Fruit fly (Drosophila melanogaster) whole organism, embryonic: ENCODE data around the gene shf.
A peak's percentile ranks its signal among the peaks of the same experiment; 100 is the strongest.

Source experiments
- ATbp ChIP-seq: fragments of 200-800 bp; sonication (Bioruptor generic); optimal IDR thresholded peaks from 2 replicates; lab custom pipeline; 2017; ENCODE audit warnings: missing biosample characterization, mild to moderate bottlenecking, missing genetic modification characterization, missing genetic modification reagents
- Atf-2 ChIP-seq: fragments of 200-800 bp; sonication (Bioruptor generic); optimal IDR thresholded peaks from 2 replicates; lab custom pipeline; 2016; ENCODE audit warnings: missing biosample characterization, missing genetic modification characterization
- CG1024 ChIP-seq: fragments of 200-800 bp; sonication (Bioruptor generic); IDR thresholded peaks from 2 replicates; pipeline ENCODE4 v1.3.6; 2022; ENCODE audit warnings: missing biosample characterization, missing genetic modification characterization
- CG10543 ChIP-seq: fragments of 200-800 bp; sonication (Bioruptor generic); optimal IDR thresholded peaks from 3 replicates; lab custom pipeline; 2017; ENCODE audit warnings: missing biosample characterization, mild to moderate bottlenecking, missing genetic modification characterization, moderate library complexity
- CG10979 ChIP-seq: fragments of 200-800 bp; sonication (Bioruptor generic); optimal IDR thresholded peaks from 2 replicates; lab custom pipeline; 2018; ENCODE audit warnings: missing biosample characterization, mild to moderate bottlenecking, missing genetic modification characterization, moderate library complexity
- CG13424 ChIP-seq: fragments of 200-800 bp; sonication (Bioruptor generic); optimal IDR thresholded peaks from 2 replicates; lab custom pipeline; 2019; ENCODE audit warnings: missing biosample characterization, mild to moderate bottlenecking, missing genetic modification characterization, moderate library complexity
- CG14050 ChIP-seq: fragments of 200-800 bp; sonication (Bioruptor generic); IDR thresholded peaks from 3 replicates; pipeline ENCODE4 v1.3.6; 2022; ENCODE audit warnings: missing biosample characterization, missing genetic modification characterization
- CG14441 ChIP-seq: fragments of 200-800 bp; sonication (Bioruptor generic); IDR thresholded peaks from 2 replicates; pipeline ENCODE4 v1.3.6; 2022; ENCODE audit warnings: missing biosample characterization, missing genetic modification characterization
- CG17829 ChIP-seq: fragments of 200-800 bp; optimal IDR thresholded peaks from 2 replicates; lab custom pipeline; 2019; ENCODE audit warnings: missing biosample characterization, mild to moderate bottlenecking, missing genetic modification characterization, moderate library complexity
- CG31388 ChIP-seq: fragments of 200-800 bp; sonication (Bioruptor generic); optimal IDR thresholded peaks from 2 replicates; lab custom pipeline; 2016; ENCODE audit warnings: missing biosample characterization, missing genetic modification characterization
- CG3838 ChIP-seq: fragments of 200-800 bp; sonication (Bioruptor generic); optimal IDR thresholded peaks from 3 replicates; lab custom pipeline; 2016; ENCODE audit warnings: missing biosample characterization, missing genetic modification characterization
- CG4328 ChIP-seq: fragments of 200-800 bp; sonication (Bioruptor generic); optimal IDR thresholded peaks from 3 replicates; lab custom pipeline; 2017; ENCODE audit warnings: missing biosample characterization, missing genetic modification reagents, missing genetic modification characterization
- CG4360 ChIP-seq: fragments of 200-800 bp; sonication (Bioruptor generic); IDR thresholded peaks from 2 replicates; pipeline ENCODE4 v1.3.6; 2022; ENCODE audit warnings: missing biosample characterization, missing genetic modification characterization
- CG4730 ChIP-seq: fragments of 200-800 bp; sonication (Bioruptor generic); IDR thresholded peaks from 2 replicates; pipeline ENCODE4 v1.3.6; 2022; ENCODE audit warnings: missing biosample characterization, missing genetic modification characterization
- CG5245 ChIP-seq: fragments of 200-800 bp; sonication (Bioruptor generic); optimal IDR thresholded peaks from 3 replicates; lab custom pipeline; 2016; ENCODE audit warnings: missing biosample characterization, missing genetic modification characterization
- CG9215 ChIP-seq: fragments of 200-800 bp; sonication (Bioruptor generic); IDR thresholded peaks from 2 replicates; pipeline ENCODE4 v1.3.6; 2022; ENCODE audit warnings: missing biosample characterization, missing genetic modification characterization
- CG9817 ChIP-seq: fragments of 200-800 bp; sonication (Bioruptor generic); optimal IDR thresholded peaks from 2 replicates; lab custom pipeline; 2018; ENCODE audit warnings: missing biosample characterization, mild to moderate bottlenecking, missing genetic modification characterization, moderate library complexity
- Dip3 ChIP-seq: fragments of 200-800 bp; sonication (Bioruptor generic); optimal IDR thresholded peaks from 3 replicates; lab custom pipeline; 2016; ENCODE audit warnings: missing biosample characterization, missing genetic modification characterization
- Doc3 ChIP-seq: fragments of 200-800 bp; sonication (Bioruptor generic); IDR thresholded peaks from 3 replicates; pipeline ENCODE4 v1.3.6; 2022; ENCODE audit warnings: missing biosample characterization, missing genetic modification characterization; ENCODE audit not compliant: partially characterized antibody
- Drgx ChIP-seq: fragments of 200-800 bp; sonication (Bioruptor generic); IDR thresholded peaks from 2 replicates; pipeline ENCODE4 v1.3.6; 2022; ENCODE audit warnings: missing biosample characterization, missing genetic modification characterization
- Fer3 ChIP-seq: fragments of 200-800 bp; sonication (Bioruptor generic); optimal IDR thresholded peaks from 2 replicates; lab custom pipeline; 2018; ENCODE audit warnings: missing biosample characterization, mild to moderate bottlenecking, missing genetic modification characterization, moderate library complexity
- HHEX ChIP-seq: fragments of 200-800 bp; sonication (Bioruptor generic); optimal IDR thresholded peaks from 3 replicates; lab custom pipeline; 2017; ENCODE audit warnings: missing biosample characterization, mild to moderate bottlenecking, missing genetic modification characterization, missing genetic modification reagents
- HLH3B ChIP-seq: fragments of 200-800 bp; sonication (Bioruptor generic); IDR thresholded peaks from 2 replicates; pipeline ENCODE4 v1.3.6; 2022; ENCODE audit warnings: missing biosample characterization, missing genetic modification characterization
- Hmr ChIP-seq: fragments of 200-800 bp; sonication (Bioruptor generic); optimal IDR thresholded peaks from 3 replicates; lab custom pipeline; 2017; ENCODE audit warnings: mild to moderate bottlenecking, missing biosample characterization, missing genetic modification reagents, missing genetic modification characterization
- Nf-YB ChIP-seq: fragments of 200-800 bp; sonication (Bioruptor generic); optimal IDR thresholded peaks from 3 replicates; lab custom pipeline; 2019; ENCODE audit warnings: missing biosample characterization, mild to moderate bottlenecking, missing genetic modification characterization, moderate library complexity
- NfI ChIP-seq: fragments of 200-800 bp; sonication (Bioruptor generic); optimal IDR thresholded peaks from 3 replicates; lab custom pipeline; 2018; ENCODE audit warnings: missing biosample characterization, mild to moderate bottlenecking, missing genetic modification characterization, moderate library complexity
- Rx ChIP-seq: fragments of 200-800 bp; sonication (Bioruptor generic); IDR thresholded peaks from 2 replicates; pipeline ENCODE4 v1.3.6; 2022; ENCODE audit warnings: missing biosample characterization, missing genetic modification characterization
- Spps ChIP-seq: fragments of 200-800 bp; sonication (Bioruptor generic); optimal IDR thresholded peaks from 2 replicates; lab custom pipeline; 2018; ENCODE audit warnings: missing biosample characterization, mild to moderate bottlenecking, missing genetic modification characterization
- Sry-β ChIP-seq: fragments of 200-800 bp; sonication (Bioruptor generic); optimal IDR thresholded peaks from 2 replicates; lab custom pipeline; 2018; ENCODE audit warnings: missing biosample characterization, mild to moderate bottlenecking, missing genetic modification characterization, moderate library complexity
- Tbp ChIP-seq: fragments of >200 bp; optimal IDR thresholded peaks from 2 replicates; lab custom pipeline; 2018; ENCODE audit warnings: missing biosample characterization, missing genetic modification characterization
- Trl ChIP-seq, 3 experiments: fragments of >200 bp in 2 of 3; fragments of 200-800 bp in 1 of 3; sonication (Bioruptor generic) in 1 of 3; optimal IDR thresholded peaks; 2 replicates in 1 of 3; 3 replicates in 2 of 3; lab custom pipeline; 2016 to 2017; ENCODE audit warnings: missing biosample characterization in 1 of 3, missing genetic modification characterization in 1 of 3
- Xrp1 ChIP-seq: fragments of 200-800 bp; sonication (Bioruptor generic); IDR thresholded peaks from 2 replicates; pipeline ENCODE4 v1.3.6; 2022; ENCODE audit warnings: missing biosample characterization, missing genetic modification characterization
- ash1 ChIP-seq: fragments of 200-800 bp; sonication (Bioruptor generic); optimal IDR thresholded peaks from 2 replicates; lab custom pipeline; 2018; ENCODE audit warnings: missing biosample characterization, mild to moderate bottlenecking, missing genetic modification characterization
- bigmax ChIP-seq: fragments of 200-800 bp; sonication (Bioruptor generic); optimal IDR thresholded peaks from 2 replicates; lab custom pipeline; 2018; ENCODE audit warnings: missing biosample characterization, mild to moderate bottlenecking, missing genetic modification characterization
- chif ChIP-seq, 2 experiments: fragments of 200-800 bp; sonication (Bioruptor generic); optimal IDR thresholded peaks; 3 replicates each; lab custom pipeline; 2016; ENCODE audit warnings: missing biosample characterization in 2 of 2, missing genetic modification characterization in 2 of 2
- disco-r ChIP-seq: fragments of 200-800 bp; sonication (Bioruptor generic); optimal IDR thresholded peaks from 2 replicates; lab custom pipeline; 2016; ENCODE audit warnings: missing biosample characterization, missing genetic modification characterization
- ems ChIP-seq: fragments of 200-800 bp; sonication (Bioruptor generic); optimal IDR thresholded peaks from 3 replicates; lab custom pipeline; 2016; ENCODE audit warnings: missing biosample characterization, missing genetic modification characterization
- ftz-f1 ChIP-seq: fragments of 200-800 bp; sonication (Bioruptor generic); optimal IDR thresholded peaks from 2 replicates; lab custom pipeline; 2016; ENCODE audit warnings: missing biosample characterization, missing genetic modification characterization
- gfzf ChIP-seq: fragments of 200-800 bp; sonication (Bioruptor generic); optimal IDR thresholded peaks from 2 replicates; lab custom pipeline; 2016; ENCODE audit warnings: missing biosample characterization, mild to moderate bottlenecking, missing genetic modification characterization, moderate library complexity
- inv ChIP-seq: fragments of 200-800 bp; sonication (Bioruptor generic); IDR thresholded peaks from 2 replicates; pipeline ENCODE4 v1.3.6; 2022; ENCODE audit warnings: missing biosample characterization, missing genetic modification characterization; ENCODE audit not compliant: partially characterized antibody
- ken ChIP-seq: fragments of 200-800 bp; sonication (Bioruptor generic); IDR thresholded peaks from 3 replicates; pipeline ENCODE4 v1.3.6; 2022; ENCODE audit warnings: missing biosample characterization, missing genetic modification characterization
- lbe ChIP-seq: fragments of 200-800 bp; sonication (Bioruptor generic); optimal IDR thresholded peaks from 2 replicates; lab custom pipeline; 2016; ENCODE audit warnings: missing biosample characterization, mild to moderate bottlenecking, missing genetic modification characterization
- lilli ChIP-seq: fragments of 200-800 bp; sonication (Bioruptor generic); optimal IDR thresholded peaks from 3 replicates; lab custom pipeline; 2016; ENCODE audit warnings: missing biosample characterization, missing genetic modification characterization
- nerfin-2 ChIP-seq: fragments of 200-800 bp; sonication (Bioruptor generic); IDR thresholded peaks from 2 replicates; pipeline ENCODE4 v1.3.6; 2022; ENCODE audit warnings: missing biosample characterization, missing genetic modification characterization; ENCODE audit not compliant: partially characterized antibody
- pfk ChIP-seq: fragments of 200-800 bp; sonication (Bioruptor generic); optimal IDR thresholded peaks from 2 replicates; lab custom pipeline; 2018; ENCODE audit warnings: missing biosample characterization, mild to moderate bottlenecking, missing genetic modification characterization, moderate library complexity
- pnt ChIP-seq: fragments of 200-800 bp; sonication (Bioruptor generic); optimal IDR thresholded peaks from 3 replicates; lab custom pipeline; 2016; ENCODE audit warnings: missing biosample characterization, missing genetic modification characterization
- ro ChIP-seq: fragments of 200-800 bp; sonication (Bioruptor generic); IDR thresholded peaks from 2 replicates; pipeline ENCODE4 v1.3.6; 2022; ENCODE audit warnings: missing biosample characterization, missing genetic modification characterization
- sr ChIP-seq: fragments of 200-800 bp; sonication (Bioruptor generic); IDR thresholded peaks from 3 replicates; pipeline ENCODE4 v1.3.6; 2022; ENCODE audit warnings: missing biosample characterization, missing genetic modification characterization
- usp ChIP-seq: fragments of >200 bp; optimal IDR thresholded peaks from 2 replicates; lab custom pipeline; 2017; ENCODE audit warnings: missing biosample characterization, missing genetic modification characterization
- zen ChIP-seq: fragments of 200-800 bp; sonication (Bioruptor generic); optimal IDR thresholded peaks from 3 replicates; lab custom pipeline; 2018; ENCODE audit warnings: missing biosample characterization, mild to moderate bottlenecking, missing genetic modification characterization, moderate library complexity
- zfh1 ChIP-seq: fragments of 200-800 bp; sonication (Bioruptor generic); IDR thresholded peaks from 3 replicates; pipeline ENCODE4 v1.3.6; 2022; ENCODE audit warnings: missing biosample characterization, missing genetic modification characterization

The shf gene

DNA sequence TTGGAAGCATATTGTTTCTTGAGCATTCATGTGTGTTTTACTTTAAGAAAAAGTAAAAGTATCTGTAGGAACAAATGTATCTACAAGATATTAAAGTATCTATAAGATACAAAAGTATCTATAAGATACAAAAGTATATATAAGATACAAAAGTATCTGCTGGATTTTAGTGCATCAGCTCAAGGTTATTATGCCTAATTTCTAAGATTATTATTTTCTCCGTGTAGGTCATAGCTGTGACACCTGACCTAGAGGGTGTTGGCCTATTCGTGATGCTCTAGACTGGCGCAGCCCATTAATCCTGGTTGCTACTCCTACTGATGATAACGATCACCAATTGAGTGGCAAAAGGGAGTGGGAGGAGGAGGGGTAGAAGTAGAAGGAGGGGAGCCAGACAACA, 1.4 kb downstream of the shf start (continued):
- TF ChIP-seq CG4360, result no peak
- no peak for TF ChIP-seq inv
- TF ChIP-seq ro (GFP tag; lab: Robert Waterston, UW), result no peak
- no peak for TF ChIP-seq CG14050 (GFP tag; lab: Robert Waterston, UW)
- TF ChIP-seq zen (tag; lab: Kevin White, UChicago), result no peak

DNA sequence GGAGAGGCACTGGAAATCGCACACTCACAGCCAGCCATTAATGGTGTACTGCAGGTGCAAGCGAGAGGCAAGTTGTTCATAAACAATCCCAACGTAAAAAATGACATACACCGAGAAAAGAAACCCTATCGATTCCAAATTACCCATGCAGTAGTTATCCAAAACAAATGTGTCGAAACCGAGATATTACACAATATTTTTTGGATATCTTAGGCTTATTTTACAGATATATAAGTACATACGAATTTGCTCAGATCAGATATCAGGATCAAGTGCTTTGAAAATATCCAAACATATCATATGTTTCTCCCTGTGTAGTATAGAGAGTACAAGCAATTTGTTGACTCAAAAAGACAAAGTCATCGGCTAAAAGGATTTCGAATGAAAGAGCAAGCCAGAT, 2.1 kb downstream of the shf start:
- TF ChIP-seq Nf-YB (GFP tag; lab: Kevin White, UChicago), result no peak
- TF ChIP-seq pnt, result no peak
- no peak for TF ChIP-seq CG31388
- no peak for TF ChIP-seq Dip3
- peak; percentile 31 for TF ChIP-seq CG10979 (tag; lab: Kevin White, UChicago)
- no peak for TF ChIP-seq HLH3B (GFP tag; lab: Robert Waterston, UW)
- TF ChIP-seq gfzf (GFP tag; lab: Kevin White, UChicago), result no peak
- TF ChIP-seq CG9215 (GFP tag; lab: Robert Waterston, UW), result no peak
- no peak for TF ChIP-seq NfI (GFP tag; lab: Kevin White, UChicago)
- no peak for TF ChIP-seq disco-r (GFP tag; lab: Kevin White, UChicago)
- TF ChIP-seq Drgx (GFP tag; lab: Robert Waterston, UW), result peak; percentile 50
- no peak for TF ChIP-seq CG1024 (GFP tag; lab: Robert Waterston, UW)
- TF ChIP-seq sr, result no peak
- no peak for TF ChIP-seq ken (GFP tag; lab: Robert Waterston, UW)
- TF ChIP-seq chif (GFP tag; optimal IDR thresholded peaks at IDR 0.05; lab: Kevin White, UChicago), result peak in 1 of 2 experiments; percentile 35
- no peak for TF ChIP-seq CG10543 (GFP tag; lab: Kevin White, UChicago)
- no peak for TF ChIP-seq pfk (GFP tag; lab: Kevin White, UChicago)
- TF ChIP-seq Doc3, result no peak
- no peak for TF ChIP-seq Trl (optimal IDR thresholded peaks at IDR 0.05; lab: Kevin White, UChicago)
- TF ChIP-seq Trl (GFP tag; optimal IDR thresholded peaks at IDR 0.05; lab: Kevin White, UChicago), result no peak
- TF ChIP-seq CG9817 (tag; lab: Kevin White, UChicago), result no peak
- TF ChIP-seq Rx (GFP tag; lab: Robert Waterston, UW), result no peak
- TF ChIP-seq Tbp (GFP tag; lab: Kevin White, UChicago), result no peak
- TF ChIP-seq bigmax (GFP tag; lab: Kevin White, UChicago), result no peak
- TF ChIP-seq CG5245 (GFP tag; lab: Kevin White, UChicago), result no peak
- TF ChIP-seq Hmr (GFP tag; lab: Kevin White, UChicago), result no peak
- peak; percentile 0 for TF ChIP-seq CG17829 (tag; lab: Kevin White, UChicago)
- TF ChIP-seq zfh1 (GFP tag; lab: Robert Waterston, UW), result no peak
- no peak for TF ChIP-seq CG4730 (GFP tag; lab: Robert Waterston, UW)
- no peak for TF ChIP-seq CG13424 (tag; lab: Kevin White, UChicago)
- no peak for TF ChIP-seq HHEX (GFP tag; lab: Kevin White, UChicago)
- TF ChIP-seq usp (GFP tag; lab: Kevin White, UChicago), result no peak
- TF ChIP-seq CG4328 (GFP tag; lab: Kevin White, UChicago), result no peak
- TF ChIP-seq ATbp, result no peak
- no peak for TF ChIP-seq Sry-β
- TF ChIP-seq CG3838, result no peak
- TF ChIP-seq CG14441, result no peak
- no peak for TF ChIP-seq Spps (tag; lab: Kevin White, UChicago)
- no peak for TF ChIP-seq Fer3
- TF ChIP-seq Xrp1, result peak; percentile 39; the same call in 1 of the 2 replicates
- no peak for TF ChIP-seq lilli (GFP tag; lab: Kevin White, UChicago)
- peak; percentile 79 for TF ChIP-seq lbe (GFP tag; lab: Kevin White, UChicago)
- no peak for TF ChIP-seq nerfin-2 (GFP tag; lab: Robert Waterston, UW)
- TF ChIP-seq ems (GFP tag; lab: Kevin White, UChicago), result no peak
- no peak for TF ChIP-seq ftz-f1 (GFP tag; lab: Kevin White, UChicago)
- no peak for TF ChIP-seq Atf-2 (GFP tag; lab: Kevin White, UChicago)
- no peak for TF ChIP-seq ash1 (GFP tag; lab: Kevin White, UChicago)
